Worm (Caenorhabditis elegans): Measurements from ENCODE around the gene F59B2.12.

ce11 chrIII:9022535-9022934 lies 5.1 kb downstream of the F59B2.12 start, which contains the start of gene F59B2.14:
- TF ChIP-seq med-1 (GFP tag; optimal IDR thresholded peaks at IDR 0.05; ENCODE audit: insufficient read depth) = no peak
- TF ChIP-seq klf-2 (GFP tag; conservative IDR thresholded peaks at IDR 0.05) = no peak
- no peak for TF ChIP-seq tab-1 (GFP tag; IDR thresholded peaks at IDR 0.05)
- no peak for TF ChIP-seq ztf-29 (GFP tag; IDR thresholded peaks at IDR 0.05)
- TF ChIP-seq flt-1 (GFP tag; IDR thresholded peaks at IDR 0.05) = no peak

Measured in whole organism, midembryonic.